Worm (Caenorhabditis elegans) whole organism, L2 larva: Measurements from ENCODE around the gene F45D11.11.
"Not testable (repeated sequence)": the region's sequence is repeated elsewhere in the genome, so short reads cannot be mapped to it uniquely, and the experiment has no call there.

Experiments used
- C34F6.9 ChIP-seq: fragments of 150-350 bp; optimal IDR thresholded peaks from 2 replicates; lab custom pipeline; 2014; ENCODE audit warnings: missing biosample characterization, missing genetic modification characterization
- R02D3.7 ChIP-seq: fragments of 150-350 bp; optimal IDR thresholded peaks from 2 replicates; lab custom pipeline; 2014; ENCODE audit warnings: missing biosample characterization, missing genetic modification characterization
- ZK546.5 ChIP-seq: sonication (generic microtip); optimal IDR thresholded peaks from 2 replicates; lab custom pipeline; 2017; ENCODE audit warnings: missing biosample characterization, missing genetic modification characterization
- ama-1 ChIP-seq: fragments of 150-350 bp; optimal IDR thresholded peaks from 2 replicates; lab custom pipeline; 2018; ENCODE audit warnings: inconsistent platforms
- ceh-16 ChIP-seq: fragments of 150-350 bp; optimal IDR thresholded peaks from 2 replicates; lab custom pipeline; 2014; ENCODE audit warnings: missing biosample characterization, missing genetic modification characterization
- ceh-82 ChIP-seq: fragments of 150-350 bp; optimal IDR thresholded peaks from 2 replicates; lab custom pipeline; 2014; ENCODE audit warnings: missing biosample characterization, missing genetic modification characterization
- crh-2 ChIP-seq: sonication (generic microtip); optimal IDR thresholded peaks from 2 replicates; lab custom pipeline; 2017; ENCODE audit warnings: missing biosample characterization, missing genetic modification characterization
- dmd-4 ChIP-seq: sonication (generic microtip); optimal IDR thresholded peaks from 2 replicates; lab custom pipeline; 2017; ENCODE audit warnings: missing biosample characterization, missing genetic modification characterization
- elt-1 ChIP-seq: fragments of 150-350 bp; optimal IDR thresholded peaks from 2 replicates; lab custom pipeline; 2014; ENCODE audit warnings: missing biosample characterization, missing genetic modification characterization
- gmeb-1 ChIP-seq: fragments of 150-350 bp; optimal IDR thresholded peaks from 2 replicates; lab custom pipeline; 2014; ENCODE audit warnings: missing biosample characterization, missing genetic modification characterization
- lin-11 ChIP-seq: fragments of 150-350 bp; sonication (generic microtip); optimal IDR thresholded peaks from 2 replicates; lab custom pipeline; 2014; ENCODE audit warnings: missing biosample characterization, missing genetic modification characterization, inconsistent platforms, mixed read lengths
- lin-13 ChIP-seq: fragments of 150-350 bp; optimal IDR thresholded peaks from 2 replicates; lab custom pipeline; 2014; ENCODE audit warnings: missing biosample characterization, missing genetic modification reagents, missing genetic modification characterization
- lin-39 ChIP-seq: fragments of 150-350 bp; optimal IDR thresholded peaks from 2 replicates; lab custom pipeline; 2014; ENCODE audit warnings: missing biosample characterization, missing genetic modification reagents, missing genetic modification characterization
- mbf-1 ChIP-seq: sonication (generic microtip); optimal IDR thresholded peaks from 2 replicates; lab custom pipeline; 2017; ENCODE audit warnings: missing biosample characterization, missing genetic modification characterization
- mdl-1 ChIP-seq, 2 experiments: fragments of 150-350 bp in 1 of 2; sonication (generic microtip) in 1 of 2; optimal IDR thresholded peaks; 2 replicates each; lab custom pipeline; 2017; ENCODE audit warnings: missing biosample characterization in 2 of 2, missing genetic modification characterization in 2 of 2
- nhr-10 ChIP-seq: sonication (generic microtip); optimal IDR thresholded peaks from 2 replicates; lab custom pipeline; 2017; ENCODE audit warnings: missing biosample characterization, missing genetic modification characterization
- nhr-11 ChIP-seq: fragments of 150-350 bp; optimal IDR thresholded peaks from 2 replicates; lab custom pipeline; 2014; ENCODE audit warnings: missing biosample characterization, missing genetic modification characterization
- nhr-129 ChIP-seq: fragments of 150-350 bp; optimal IDR thresholded peaks from 2 replicates; lab custom pipeline; 2014; ENCODE audit warnings: missing biosample characterization, missing genetic modification characterization
- nhr-21 ChIP-seq: fragments of 150-350 bp; optimal IDR thresholded peaks from 2 replicates; lab custom pipeline; 2014; ENCODE audit warnings: missing biosample characterization, missing genetic modification characterization
- nhr-237 ChIP-seq: fragments of 150-350 bp; optimal IDR thresholded peaks from 2 replicates; lab custom pipeline; 2014; ENCODE audit warnings: missing biosample characterization, missing genetic modification characterization
- nhr-6 ChIP-seq: fragments of 150-350 bp; optimal IDR thresholded peaks from 2 replicates; lab custom pipeline; 2014; ENCODE audit warnings: missing biosample characterization, missing genetic modification characterization
- nhr-77 ChIP-seq: fragments of 150-350 bp; optimal IDR thresholded peaks from 2 replicates; lab custom pipeline; 2014; ENCODE audit warnings: missing biosample characterization, missing genetic modification characterization
- snpc-4 ChIP-seq: fragments of 150-350 bp; optimal IDR thresholded peaks from 2 replicates; lab custom pipeline; 2014; ENCODE audit warnings: missing biosample characterization, missing genetic modification characterization
- unc-39 ChIP-seq: fragments of 150-350 bp; optimal IDR thresholded peaks from 2 replicates; lab custom pipeline; 2014; ENCODE audit warnings: missing biosample characterization, missing genetic modification characterization
- unc-55 ChIP-seq: fragments of 150-350 bp; sonication (generic microtip); optimal IDR thresholded peaks from 3 replicates; lab custom pipeline; 2014; ENCODE audit warnings: missing biosample characterization, missing genetic modification reagents, missing genetic modification characterization
- unc-62 ChIP-seq: fragments of 150-350 bp; optimal IDR thresholded peaks from 2 replicates; lab custom pipeline; 2014; ENCODE audit warnings: missing biosample characterization, missing genetic modification reagents, missing genetic modification characterization
- zag-1 ChIP-seq: fragments of 150-350 bp; optimal IDR thresholded peaks from 2 replicates; lab custom pipeline; 2014; ENCODE audit warnings: missing biosample characterization, missing genetic modification characterization
- ztf-1 ChIP-seq: fragments of 200-800 bp; sonication (Bioruptor generic); conservative IDR thresholded peaks from 2 replicates; pipeline ENCODE4 v1.3.6; 2022; ENCODE audit warnings: missing genetic modification characterization, missing compliant biosample characterization

F45D11.11 gene

ce11 chrII:1026670-1027069 is 30.7 kb upstream of the F45D11.11 start, which contains the start of gene M01D1.12:
M01D1.12 (plus strand) TSS chrII:1026970.
- no peak for TF ChIP-seq nhr-77 (tag; lab: Kevin White, UChicago)

ce11 chrII:1024684-1025083 is 28.7 kb upstream of the F45D11.11 start, which contains the start of gene btb-11:
btb-11 (minus strand) TSS chrII:1024784.
- TF ChIP-seq nhr-237; lin-13 (GFP tag; lab: Kevin White, UChicago); gmeb-1: not testable (repeated sequence)
- TF ChIP-seq, all 48 proteins: peak for 0; not testable (repeated sequence) for 48

- TF ChIP-seq nhr-129, unc-39, zag-1 (tag; lab: Kevin White, UChicago): not testable (repeated sequence)
Measured at ce11 chrII:1006375-1006774, 10.4 kb upstream of the F45D11.11 start, which contains the start of gene F45D11.14. F45D11.14 (minus strand) TSS chrII:1006475.

ce11 chrII:1001351-1001750 is 5.3 kb upstream of the F45D11.11 start, which contains the start of the genes fbxb-30 and F45D11.5:
fbxb-30 (minus strand) TSS chrII:1001451.
F45D11.5 (plus strand) TSS chrII:1001702.
- TF ChIP-seq unc-55 (GFP tag; lab: Kevin White, UChicago), result no peak
- TF ChIP-seq ama-1 (lab: Kevin White, UChicago), result no peak
- TF ChIP-seq R02D3.7 (tag; lab: Kevin White, UChicago), result no peak
- no peak for TF ChIP-seq ceh-82 (tag; lab: Kevin White, UChicago)
- TF ChIP-seq ztf-1 (GFP tag; lab: Robert Waterston, UW), result no peak
- no peak for TF ChIP-seq nhr-6 (tag; lab: Kevin White, UChicago)
- no peak for TF ChIP-seq lin-13 (GFP tag; lab: Kevin White, UChicago)
- no peak for TF ChIP-seq nhr-10 (tag; lab: Kevin White, UChicago)
- no peak for TF ChIP-seq crh-2 (tag; lab: Kevin White, UChicago)
- TF ChIP-seq dmd-4, result no peak
- no peak for TF ChIP-seq mbf-1 (tag; lab: Kevin White, UChicago)
- TF ChIP-seq ceh-16 (tag; lab: Kevin White, UChicago), result no peak
- TF ChIP-seq snpc-4 (tag; lab: Kevin White, UChicago), result no peak
- no peak for TF ChIP-seq lin-39
- no peak for TF ChIP-seq ZK546.5 (tag; lab: Kevin White, UChicago)

- no peak for TF ChIP-seq nhr-237
Measured at ce11 chrII:999493-999892, 3.5 kb upstream of the F45D11.11 start, which contains the start of gene fbxb-29. fbxb-29 (minus strand) TSS chrII:999593.

- not testable (repeated sequence) for TF ChIP-seq crh-2, nhr-21, lin-11 (tag; lab: Kevin White, UChicago)
Measured at ce11 chrII:994231-994630, 1.8 kb downstream of the F45D11.11 start, which contains the start of gene F45D11.7. F45D11.7 (plus strand) TSS chrII:994531.

- TF ChIP-seq nhr-11 (no peak), unc-62 (GFP tag; lab: Kevin White, UChicago) (no peak), zag-1 (tag; lab: Kevin White, UChicago) (no peak), unc-55 (GFP tag; lab: Kevin White, UChicago) (no peak), C34F6.9 (tag; lab: Kevin White, UChicago) (no peak), elt-1 (no peak)
Measured at ce11 chrII:991300-991699, 4.7 kb downstream of the F45D11.11 start, which contains the start of gene fbxc-42. fbxc-42 (plus strand) TSS chrII:991600.

ce11 chrII:988437-988836 is 7.6 kb downstream of the F45D11.11 start, which contains the start of gene fbxc-39:
fbxc-39 (plus strand) TSS chrII:988737.
- TF ChIP-seq unc-39 (tag; lab: Kevin White, UChicago), result no peak
- no peak for TF ChIP-seq gmeb-1
- no peak for TF ChIP-seq lin-13 (GFP tag; lab: Kevin White, UChicago)
- no peak for TF ChIP-seq mdl-1 (tag; optimal IDR thresholded peaks at IDR 0.05; lab: Kevin White, UChicago)
